Worm (Caenorhabditis elegans) whole organism, L3 larva: Measurements from ENCODE around the gene C08E3.14.

Source experiments
- R02D3.7 ChIP-seq: fragments of 150-350 bp; optimal IDR thresholded peaks from 2 replicates; lab custom pipeline; 2014; ENCODE audit warnings: missing biosample characterization, missing genetic modification characterization
- ZK546.5 ChIP-seq: sonication (generic microtip); optimal IDR thresholded peaks from 2 replicates; lab custom pipeline; 2017; ENCODE audit warnings: missing biosample characterization, missing genetic modification characterization
- ama-1 ChIP-seq: fragments of 150-350 bp; optimal IDR thresholded peaks from 2 replicates; lab custom pipeline; 2018
- ceh-28 ChIP-seq: fragments of 150-350 bp; optimal IDR thresholded peaks from 2 replicates; lab custom pipeline; 2014; ENCODE audit warnings: missing biosample characterization, missing genetic modification reagents, missing genetic modification characterization
- egl-27 ChIP-seq: sonication (generic microtip); optimal IDR thresholded peaks from 4 replicates; lab custom pipeline; 2017; ENCODE audit warnings: missing biosample characterization, missing genetic modification reagents, missing genetic modification characterization
- egl-5 ChIP-seq: fragments of 150-350 bp; optimal IDR thresholded peaks from 2 replicates; lab custom pipeline; 2017; ENCODE audit warnings: missing biosample characterization, missing genetic modification reagents, missing genetic modification characterization, inconsistent platforms
- elt-1 ChIP-seq: fragments of 150-350 bp; optimal IDR thresholded peaks from 2 replicates; lab custom pipeline; 2014; ENCODE audit warnings: missing biosample characterization, missing genetic modification characterization
- elt-2 ChIP-seq: sonication (generic microtip); optimal IDR thresholded peaks from 2 replicates; lab custom pipeline; 2016; ENCODE audit warnings: missing genetic modification reagents, mild to moderate bottlenecking, missing genetic modification characterization, missing compliant biosample characterization
- fkh-10 ChIP-seq: sonication (generic microtip); optimal IDR thresholded peaks from 2 replicates; lab custom pipeline; 2017; ENCODE audit warnings: missing biosample characterization, missing genetic modification reagents, missing genetic modification characterization
- fos-1 ChIP-seq: fragments of 150-350 bp; optimal IDR thresholded peaks from 2 replicates; lab custom pipeline; 2014; ENCODE audit warnings: missing biosample characterization, missing genetic modification characterization
- hmg-11 ChIP-seq: sonication (generic microtip); optimal IDR thresholded peaks from 2 replicates; lab custom pipeline; 2016; ENCODE audit warnings: missing genetic modification characterization, missing compliant biosample characterization
- jun-1 ChIP-seq: fragments of 150-350 bp; optimal IDR thresholded peaks from 2 replicates; lab custom pipeline; 2014; ENCODE audit warnings: missing biosample characterization, missing genetic modification reagents, missing genetic modification characterization
- lin-39 ChIP-seq: fragments of 150-350 bp; optimal IDR thresholded peaks from 2 replicates; lab custom pipeline; 2018; ENCODE audit warnings: missing biosample characterization, missing genetic modification reagents, missing genetic modification characterization
- lsy-12 ChIP-seq: sonication (generic microtip); optimal IDR thresholded peaks from 2 replicates; lab custom pipeline; 2016; ENCODE audit warnings: mild to moderate bottlenecking, missing genetic modification characterization, missing compliant biosample characterization
- mdl-1 ChIP-seq: fragments of 150-350 bp; optimal IDR thresholded peaks from 2 replicates; lab custom pipeline; 2014; ENCODE audit warnings: missing biosample characterization, missing genetic modification characterization
- mml-1 ChIP-seq: fragments of 150-350 bp; sonication (generic microtip); optimal IDR thresholded peaks from 3 replicates; lab custom pipeline; 2014; ENCODE audit warnings: missing biosample characterization, missing genetic modification characterization
- nhr-11 ChIP-seq: fragments of 150-350 bp; optimal IDR thresholded peaks from 2 replicates; lab custom pipeline; 2014; ENCODE audit warnings: missing biosample characterization, missing genetic modification characterization
- nhr-23 ChIP-seq: fragments of 150-350 bp; optimal IDR thresholded peaks from 2 replicates; lab custom pipeline; 2014; ENCODE audit warnings: missing biosample characterization, missing genetic modification reagents, missing genetic modification characterization
- nhr-237 ChIP-seq: fragments of 150-350 bp; optimal IDR thresholded peaks from 2 replicates; lab custom pipeline; 2014; ENCODE audit warnings: missing biosample characterization, missing genetic modification characterization
- nhr-67 ChIP-seq: fragments of 150-350 bp; optimal IDR thresholded peaks from 2 replicates; lab custom pipeline; 2014; ENCODE audit warnings: missing biosample characterization, missing genetic modification characterization
- nhr-77 ChIP-seq: fragments of 150-350 bp; optimal IDR thresholded peaks from 2 replicates; lab custom pipeline; 2014; ENCODE audit warnings: missing biosample characterization, missing genetic modification characterization
- pha-4 ChIP-seq: fragments of 150-350 bp; optimal IDR thresholded peaks from 2 replicates; lab custom pipeline; 2014; ENCODE audit warnings: missing biosample characterization, missing genetic modification reagents, missing genetic modification characterization
- pqm-1 ChIP-seq: fragments of 150-350 bp; optimal IDR thresholded peaks from 2 replicates; lab custom pipeline; 2017; ENCODE audit warnings: missing biosample characterization, missing genetic modification characterization, inconsistent platforms
- sea-2 ChIP-seq: fragments of 150-350 bp; sonication (generic microtip); optimal IDR thresholded peaks from 4 replicates; lab custom pipeline; 2014; ENCODE audit warnings: missing biosample characterization, missing genetic modification reagents, missing genetic modification characterization
- tbx-2 ChIP-seq: sonication (generic microtip); optimal IDR thresholded peaks from 2 replicates; lab custom pipeline; 2016; ENCODE audit warnings: mild to moderate bottlenecking, missing genetic modification characterization, missing compliant biosample characterization
- unc-62 ChIP-seq: fragments of 150-350 bp; sonication (generic microtip); optimal IDR thresholded peaks from 4 replicates; lab custom pipeline; 2014; ENCODE audit warnings: missing biosample characterization, missing genetic modification reagents, missing genetic modification characterization
- zag-1 ChIP-seq: fragments of 150-350 bp; optimal IDR thresholded peaks from 2 replicates; lab custom pipeline; 2014; ENCODE audit warnings: missing biosample characterization, missing genetic modification characterization
- ztf-11 ChIP-seq: fragments of 150-350 bp; optimal IDR thresholded peaks from 2 replicates; lab custom pipeline; 2014; ENCODE audit warnings: missing biosample characterization, missing genetic modification characterization
- ztf-4 ChIP-seq: fragments of 150-350 bp; optimal IDR thresholded peaks from 2 replicates; lab custom pipeline; 2014; ENCODE audit warnings: missing biosample characterization, missing genetic modification characterization

The C08E3.14 gene

DNA sequence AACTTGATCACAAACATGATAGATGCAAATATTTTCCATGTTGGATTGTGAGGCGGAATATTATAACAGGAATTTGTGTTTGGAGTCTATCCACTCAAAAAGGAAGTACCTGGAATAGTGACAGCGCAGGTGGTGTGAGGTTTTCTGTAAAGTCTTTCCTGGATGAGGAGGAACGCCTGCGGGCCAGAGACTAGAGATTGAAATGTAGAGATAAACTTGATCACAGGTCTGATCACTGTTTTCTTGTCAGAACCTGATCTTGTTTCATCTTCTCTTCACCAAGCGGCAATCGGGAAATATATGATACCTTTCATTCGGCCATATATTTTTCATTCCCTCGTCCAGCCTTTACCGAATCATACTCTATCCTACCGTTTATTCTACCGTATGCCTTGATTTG lies 39.5 kb upstream of the C08E3.14 start, which contains the start of gene T07H3.8:
T07H3.8 (plus strand) TSS at position 301 of the 400 bp plus-strand sequence.
- TF ChIP-seq jun-1 (no peak), fkh-10 (GFP tag; lab: Kevin White, UChicago) (no peak), ztf-11 (no peak), elt-1 (tag; lab: Kevin White, UChicago) (no peak)

DNA sequence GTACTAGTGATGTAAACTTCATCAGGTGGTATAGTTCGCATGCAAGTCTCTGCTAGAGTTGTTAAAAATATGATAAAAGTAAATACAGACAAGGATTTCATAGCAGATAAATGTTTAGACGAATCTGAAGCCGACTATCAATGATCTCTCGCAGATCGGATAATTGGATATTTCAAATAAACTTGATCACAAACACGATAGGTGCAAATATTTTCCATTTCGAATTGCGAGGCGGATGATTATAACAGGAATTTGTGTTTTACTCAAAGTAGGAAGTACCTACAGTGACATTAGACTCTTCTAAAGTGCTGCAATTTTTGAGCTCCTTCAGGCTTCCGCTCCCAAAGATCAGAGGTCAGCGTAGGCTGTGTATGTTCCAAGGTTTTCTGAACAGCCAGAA lies 35.9 kb upstream of the C08E3.14 start, which contains the start of gene T07H3.7:
T07H3.7 (minus strand) TSS at position 101 of the 400 bp plus-strand sequence.
- TF ChIP-seq nhr-237 (tag; lab: Kevin White, UChicago): no peak
- TF ChIP-seq lsy-12 (tag; lab: Kevin White, UChicago): no peak
- no peak for TF ChIP-seq nhr-23 (tag; lab: Kevin White, UChicago)
- no peak for TF ChIP-seq tbx-2 (tag; lab: Kevin White, UChicago)
- no peak for TF ChIP-seq mdl-1 (tag; lab: Kevin White, UChicago)
- no peak for TF ChIP-seq nhr-77
- TF ChIP-seq hmg-11 (tag; lab: Kevin White, UChicago): no peak
- no peak for TF ChIP-seq R02D3.7

DNA sequence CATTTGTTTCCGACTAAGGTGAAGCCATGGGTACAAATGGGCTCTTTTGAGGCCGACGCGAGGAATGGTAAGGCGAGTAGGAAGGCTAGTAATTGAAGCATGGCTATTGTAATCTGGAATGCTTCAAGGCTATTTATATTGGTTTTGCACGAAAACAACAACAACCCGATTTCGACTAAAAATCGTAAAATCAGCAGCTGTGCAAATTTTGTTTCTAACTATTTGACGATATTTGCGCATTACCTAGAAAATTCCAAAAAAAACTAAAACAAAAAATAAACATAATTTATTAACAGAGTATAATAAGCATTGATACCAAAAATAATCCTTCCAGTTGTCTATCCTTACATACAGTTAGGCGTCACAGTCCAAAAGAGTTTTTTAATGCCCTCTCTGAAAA lies 30.6 kb upstream of the C08E3.14 start, which contains the start of gene clec-20:
clec-20 (minus strand) TSS at position 101 of the 400 bp plus-strand sequence.
- TF ChIP-seq ceh-28 (tag; lab: Kevin White, UChicago) (no peak), ZK546.5 (no peak), nhr-77 (no peak), ztf-4 (tag; lab: Kevin White, UChicago) (no peak), elt-2 (tag; lab: Kevin White, UChicago) (no peak)

DNA sequence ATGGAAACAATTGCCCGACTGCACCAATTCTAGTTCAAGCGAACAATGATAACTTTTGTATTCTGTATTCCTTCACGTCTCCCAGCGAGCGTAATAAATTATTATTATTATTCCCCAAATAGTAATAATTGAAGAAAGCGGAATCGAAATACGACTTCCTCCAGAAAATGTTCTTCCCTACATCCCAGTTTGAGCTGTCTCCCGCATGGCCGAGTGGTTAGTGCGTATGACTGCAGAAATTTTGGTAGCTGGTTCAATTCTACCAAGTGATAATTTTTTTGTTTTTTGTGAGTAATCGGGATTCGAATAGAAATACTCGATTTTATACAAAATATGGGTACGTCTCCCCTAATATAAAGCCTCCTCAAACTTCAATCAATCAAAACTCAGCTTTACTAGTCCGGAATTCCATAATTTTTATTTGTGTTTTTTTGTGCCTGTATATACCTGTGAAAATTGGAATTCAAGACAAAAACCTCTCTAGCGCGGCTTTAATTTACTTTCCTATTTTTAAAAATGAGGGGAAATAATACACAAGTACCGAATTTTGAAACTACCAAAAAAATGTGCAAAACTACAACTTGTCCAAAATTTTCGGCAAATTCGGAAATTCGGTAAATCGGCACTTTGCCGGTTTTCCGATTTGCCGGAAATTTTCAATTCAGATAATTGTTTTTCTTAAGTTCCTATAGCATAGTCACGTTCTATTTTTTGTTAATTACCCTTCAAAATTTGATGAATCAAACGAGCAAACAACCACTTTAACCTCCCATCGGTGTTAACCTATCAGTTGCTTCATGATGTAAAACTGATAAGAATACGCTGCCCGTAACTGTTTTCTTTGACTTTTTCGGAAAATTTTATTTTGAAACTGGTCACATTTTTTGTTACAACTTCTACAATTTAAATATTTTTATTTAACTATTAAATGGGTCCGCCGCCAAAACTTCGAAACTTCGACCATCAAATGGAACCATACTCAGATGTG lies 28.4 kb upstream of the C08E3.14 start, which contains the start of gene bath-46:
bath-46 (plus strand) TSS at position 806 of the 988 bp plus-strand sequence.
- peak; percentile 73 for TF ChIP-seq elt-2 (tag; lab: Kevin White, UChicago)
- TF ChIP-seq lin-39: no peak
- TF ChIP-seq nhr-11: no peak
- TF ChIP-seq pqm-1: peak; percentile 49

DNA sequence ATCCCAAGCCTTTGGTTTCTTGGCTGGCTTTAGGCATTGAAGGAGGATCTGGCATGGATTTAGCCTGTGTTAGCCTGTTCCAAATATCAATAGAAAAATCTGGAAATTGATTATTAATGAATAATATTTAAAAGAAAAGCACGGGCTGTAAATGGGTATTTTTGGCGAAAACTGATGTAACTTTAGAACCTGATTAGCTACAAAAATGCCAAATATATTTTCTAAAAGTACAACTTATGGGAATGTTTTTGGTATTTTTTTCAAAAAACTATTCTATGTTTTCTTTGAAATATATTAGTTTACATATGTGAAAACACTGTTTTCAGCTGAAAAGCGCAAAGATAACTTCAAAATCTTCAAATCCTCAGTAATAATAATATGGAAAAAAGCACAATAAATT lies 25.1 kb upstream of the C08E3.14 start, which contains the start of gene bath-26:
bath-26 (minus strand) TSS at position 101 of the 400 bp plus-strand sequence.
- TF ChIP-seq tbx-2 (tag; lab: Kevin White, UChicago) (no peak), sea-2 (no peak), ceh-28 (tag; lab: Kevin White, UChicago) (no peak), fos-1 (tag; lab: Kevin White, UChicago) (no peak), pqm-1 (no peak), elt-2 (tag; lab: Kevin White, UChicago) (no peak), nhr-67 (no peak), lin-39 (no peak), fkh-10 (GFP tag; lab: Kevin White, UChicago) (no peak)
- TF ChIP-seq, all 47 proteins: peak for 0

DNA sequence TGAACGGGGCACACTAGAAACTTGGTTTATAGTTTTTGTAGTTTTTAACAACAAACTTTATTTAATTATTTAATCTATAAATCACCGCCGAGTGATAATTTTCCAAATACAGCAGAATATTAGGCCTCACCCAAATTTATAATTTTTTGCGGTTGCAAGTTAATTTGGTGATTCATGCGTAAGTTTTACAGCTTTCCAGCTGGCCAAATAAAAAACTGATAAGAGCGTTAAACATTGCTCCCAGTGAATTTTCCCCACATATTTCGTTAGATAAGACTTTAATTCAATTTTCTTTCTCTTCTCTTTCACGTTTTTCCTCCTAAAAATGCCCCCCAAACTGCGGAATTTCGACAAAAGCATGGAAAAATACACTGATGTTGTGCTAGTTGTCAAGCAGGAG lies 24.3 kb upstream of the C08E3.14 start, which contains the start of gene bath-47:
bath-47 (plus strand) TSS at position 305 of the 400 bp plus-strand sequence.
- no peak for TF ChIP-seq ama-1 (lab: Kevin White, UChicago)
- no peak for TF ChIP-seq pha-4 (tag; lab: Kevin White, UChicago)
- TF ChIP-seq unc-62 (GFP tag; lab: Kevin White, UChicago): no peak
- TF ChIP-seq elt-2 (tag; lab: Kevin White, UChicago): peak; percentile 59
- peak; percentile 36 for TF ChIP-seq pqm-1
- no peak for TF ChIP-seq mml-1 (tag; lab: Kevin White, UChicago)
- no peak for TF ChIP-seq egl-5
- no peak for TF ChIP-seq R02D3.7

DNA sequence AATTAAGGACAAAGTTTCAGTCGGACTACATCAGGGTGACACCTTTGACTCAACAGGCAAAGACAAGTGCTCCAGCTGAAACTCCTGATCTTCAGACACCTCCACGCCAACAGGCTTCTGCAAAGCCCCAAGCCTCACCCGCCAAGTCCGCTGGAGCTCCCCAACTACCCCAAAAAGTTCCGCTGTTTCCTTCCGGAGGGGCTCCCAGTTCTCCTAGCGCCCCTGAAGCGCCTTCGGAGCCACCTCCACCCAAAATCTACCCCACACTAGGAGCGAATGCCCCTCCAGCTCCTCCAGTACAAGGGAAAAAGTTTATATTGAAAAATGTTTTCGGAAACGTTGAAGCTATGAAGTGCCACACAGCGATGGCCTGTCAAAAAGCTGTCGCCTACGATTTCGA lies 22.7 kb upstream of the C08E3.14 start:
- TF ChIP-seq egl-27 (no peak), nhr-237 (tag; lab: Kevin White, UChicago) (no peak), zag-1 (no peak), mml-1 (tag; lab: Kevin White, UChicago) (no peak)
